Worm (Caenorhabditis elegans): ENCODE results near the gene C34D4.10.

The C34D4.10 gene

DNA sequence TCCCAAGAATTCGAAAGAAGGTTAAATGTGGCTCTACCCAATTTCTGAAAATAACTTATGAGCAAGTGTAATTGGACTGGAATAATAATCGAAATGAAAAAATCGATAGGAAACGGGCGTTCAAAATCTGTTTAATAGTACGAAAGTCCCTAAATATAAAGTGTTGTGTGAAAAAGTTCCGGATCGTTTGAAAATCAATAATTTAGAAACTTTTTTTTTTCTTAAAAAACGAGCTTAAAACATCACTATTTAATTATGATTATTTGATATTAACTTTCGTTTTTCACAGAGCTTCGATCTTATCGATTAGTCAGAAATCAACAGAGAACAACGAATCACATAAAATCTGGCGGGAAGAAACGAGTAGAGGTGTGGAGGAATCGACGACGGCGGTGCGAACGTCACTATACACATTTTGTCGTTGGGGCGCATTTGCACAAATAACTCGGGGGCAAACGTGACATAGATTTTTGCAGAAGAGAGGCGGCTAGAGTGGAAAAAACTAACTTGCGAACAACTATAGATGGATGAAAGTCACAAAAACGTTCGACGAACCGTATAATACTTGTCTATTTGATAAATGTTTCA lies 23.6 kb upstream of the C34D4.10 start, which contains the start of gene hecd-1:
Gene hecd-1, minus strand, starts transcription at position 51 of the 588 bp plus-strand sequence.
- TF ChIP-seq daf-19 (GFP tag; conservative IDR thresholded peaks at IDR 0.05): no peak
- no peak for TF ChIP-seq nhr-11 (tag; optimal IDR thresholded peaks at IDR 0.05)
- peak; percentile 37 for TF ChIP-seq mxl-3 (GFP tag; optimal IDR thresholded peaks at IDR 0.05)
- no peak for TF ChIP-seq nhr-41 (GFP tag; IDR thresholded peaks at IDR 0.05)
- TF ChIP-seq Y5F2A.4 (GFP tag; optimal IDR thresholded peaks at IDR 0.05): no peak
- TF ChIP-seq nhr-76 (tag; optimal IDR thresholded peaks at IDR 0.05): no peak
- TF ChIP-seq snpc-1.2 (GFP tag; IDR thresholded peaks at IDR 0.05): no peak
- peak; percentile 68 for TF ChIP-seq lin-38 (GFP tag; IDR thresholded peaks at IDR 0.05)
- peak; percentile 40 for TF ChIP-seq nhr-28 (tag; optimal IDR thresholded peaks at IDR 0.05)
- TF ChIP-seq ceh-44 (GFP tag; IDR thresholded peaks at IDR 0.05): no peak
- TF ChIP-seq dve-1 (tag; optimal IDR thresholded peaks at IDR 0.05; ENCODE audit: insufficient read depth): peak; percentile 16
- TF ChIP-seq set-16 (GFP tag; IDR thresholded peaks at IDR 0.05): no peak
- TF ChIP-seq Y105C5A.15 (GFP tag; IDR thresholded peaks at IDR 0.05): no peak
- no peak for TF ChIP-seq F10B5.3 (tag; optimal IDR thresholded peaks at IDR 0.05)
- TF ChIP-seq ama-1 (optimal IDR thresholded peaks at IDR 0.05): no peak
- TF ChIP-seq mdl-1 (tag; optimal IDR thresholded peaks at IDR 0.05): peak in 1 of 2 experiments; percentile 25
- TF ChIP-seq aha-1 (tag): peak; percentile 79
- TF ChIP-seq duxl-1 (tag; optimal IDR thresholded peaks at IDR 0.05; ENCODE audit: poor library complexity): no peak
- no peak for TF ChIP-seq hif-1 (tag; optimal IDR thresholded peaks at IDR 0.05)
- no peak for TF ChIP-seq F37D6.2 (tag; optimal IDR thresholded peaks at IDR 0.05)
- no peak for TF ChIP-seq lir-3 (tag; optimal IDR thresholded peaks at IDR 0.05)
- peak in 1 of 2 experiments; percentile 56 for TF ChIP-seq lsy-2 (tag; optimal IDR thresholded peaks at IDR 0.05)
- no peak for TF ChIP-seq nhr-42 (GFP tag; IDR thresholded peaks at IDR 0.05)
- TF ChIP-seq tag-97 (GFP tag; IDR thresholded peaks at IDR 0.05): no peak
- TF ChIP-seq ZK337.2 (GFP tag; IDR thresholded peaks at IDR 0.05): no peak
- TF ChIP-seq T20F7.1 (GFP tag; optimal IDR thresholded peaks at IDR 0.05): no peak
- TF ChIP-seq ztf-7 (tag; optimal IDR thresholded peaks at IDR 0.05): no peak
- peak; percentile 23 for TF ChIP-seq mep-1 (tag; optimal IDR thresholded peaks at IDR 0.05)
- peak; percentile 13 for TF ChIP-seq mes-2 (tag; optimal IDR thresholded peaks at IDR 0.05; ENCODE audit: poor library complexity, severe bottlenecking)
- TF ChIP-seq spr-1 (tag; optimal IDR thresholded peaks at IDR 0.05): no peak
- no peak for TF ChIP-seq nhr-25 (tag; optimal IDR thresholded peaks at IDR 0.05; ENCODE audit: borderline replicate concordance, insufficient read depth)
- TF ChIP-seq saeg-2 (GFP tag; IDR thresholded peaks at IDR 0.05): no peak
- no peak for TF ChIP-seq R02D3.7 (tag; optimal IDR thresholded peaks at IDR 0.05)
- TF ChIP-seq Y75B8A.6 (GFP tag; IDR thresholded peaks at IDR 0.05): no peak
- no peak for TF ChIP-seq mdt-29 (GFP tag; IDR thresholded peaks at IDR 0.05)
- TF ChIP-seq lin-13 (GFP tag; optimal IDR thresholded peaks at IDR 0.05): no peak
- no peak for TF ChIP-seq lim-7 (GFP tag; IDR thresholded peaks at IDR 0.05)
- TF ChIP-seq dmd-6 (GFP tag; IDR thresholded peaks at IDR 0.05): no peak
- peak; percentile 20 for TF ChIP-seq dpl-1 (GFP tag; optimal IDR thresholded peaks at IDR 0.05)
- TF ChIP-seq rbr-2 (tag; optimal IDR thresholded peaks at IDR 0.05): no peak
- no peak for TF ChIP-seq ztf-11 (tag; optimal IDR thresholded peaks at IDR 0.05)
- peak; percentile 14 for TF ChIP-seq hlh-11 (tag; optimal IDR thresholded peaks at IDR 0.05)
- TF ChIP-seq madf-9 (GFP tag; conservative IDR thresholded peaks at IDR 0.05): no peak
- peak; percentile 79 for TF ChIP-seq hlh-30 (tag; optimal IDR thresholded peaks at IDR 0.05; ENCODE audit: insufficient read depth)
- TF ChIP-seq Y48G9A.11 (GFP tag; IDR thresholded peaks at IDR 0.05): no peak
- no peak for TF ChIP-seq zfp-2 (tag; optimal IDR thresholded peaks at IDR 0.05)
- no peak for TF ChIP-seq arid-1 (GFP tag; conservative IDR thresholded peaks at IDR 0.05)
- no peak for TF ChIP-seq attf-4 (tag; optimal IDR thresholded peaks at IDR 0.05)

All from whole organism, L4 larva.